Worm (Caenorhabditis elegans) whole organism, midembryonic: ENCODE results near the gene eyg-1.

ENCODE experiments used
- cog-1 ChIP-seq: sonication (generic microtip); optimal IDR thresholded peaks from 2 replicates; lab custom pipeline; 2016; ENCODE audit warnings: missing genetic modification characterization, missing compliant biosample characterization
- flt-1 ChIP-seq: fragments of 200-800 bp; sonication (Bioruptor generic); IDR thresholded peaks from 2 replicates; pipeline ENCODE4 v1.3.6; 2022; ENCODE audit warnings: missing genetic modification characterization, missing compliant biosample characterization
- klf-2 ChIP-seq: fragments of 200-800 bp; sonication (Bioruptor generic); conservative IDR thresholded peaks from 2 replicates; pipeline ENCODE4 v1.3.6; 2022; ENCODE audit warnings: missing genetic modification reagents, missing genetic modification characterization, missing compliant biosample characterization
- ref-1 ChIP-seq: fragments of 200-800 bp; sonication (Bioruptor generic); conservative IDR thresholded peaks from 2 replicates; pipeline ENCODE4 v1.3.6; 2022; ENCODE audit warnings: missing genetic modification reagents, missing genetic modification characterization, missing compliant biosample characterization
- tab-1 ChIP-seq: fragments of 200-800 bp; sonication (Bioruptor generic); IDR thresholded peaks from 2 replicates; pipeline ENCODE4 v1.3.6; 2022; ENCODE audit warnings: missing genetic modification characterization, missing compliant biosample characterization
- ztf-23 ChIP-seq: fragments of 200-800 bp; sonication (Bioruptor generic); IDR thresholded peaks from 2 replicates; pipeline ENCODE4 v1.3.6; 2022; ENCODE audit warnings: missing genetic modification reagents, missing genetic modification characterization, missing compliant biosample characterization

DNA sequence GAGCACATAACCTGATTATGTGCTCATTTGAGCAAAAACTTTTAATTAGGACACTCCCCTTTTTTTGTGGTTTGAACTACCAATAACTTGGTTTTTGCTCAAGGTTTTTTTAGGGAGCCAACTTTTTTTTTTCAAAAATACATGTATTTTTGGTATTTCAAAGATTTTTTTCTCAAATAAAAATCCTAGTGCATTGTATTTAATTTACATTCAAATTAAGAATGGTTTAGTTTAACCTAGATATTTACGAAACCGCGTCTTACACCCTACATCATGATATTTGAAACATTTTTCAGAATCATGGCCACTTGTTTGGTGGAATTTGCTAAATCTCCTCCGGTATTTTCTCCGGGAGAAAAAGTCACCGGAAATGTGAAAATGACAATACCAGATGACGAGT is 7.2 kb upstream of the eyg-1 start, which contains the start of gene arrd-5:
- TF ChIP-seq tab-1: no peak
- TF ChIP-seq flt-1 (GFP tag; lab: Robert Waterston, UW): no peak
- no peak for TF ChIP-seq ref-1 (GFP tag; lab: Robert Waterston, UW)
- TF ChIP-seq klf-2 (GFP tag; lab: Robert Waterston, UW): no peak
- TF ChIP-seq cog-1 (tag; lab: Kevin White, UChicago): no peak
- TF ChIP-seq ztf-23: no peak
